Worm (Caenorhabditis elegans): ENCODE data around the gene C28G1.6.

Gene C28G1.6

ce11 chrX:8806070-8806799, 24.8 kb downstream of the C28G1.6 start, which contains the start of gene R04E5.8 (continued):
- no peak for TF ChIP-seq lin-39 (tag; optimal IDR thresholded peaks at IDR 0.05)
- no peak for TF ChIP-seq T26A8.4 (GFP tag; IDR thresholded peaks at IDR 0.05)
- TF ChIP-seq ceh-44 (GFP tag; IDR thresholded peaks at IDR 0.05): 0 out of 2 replicates have a peak, but pooled peaks have one; percentile 4
- no peak for TF ChIP-seq daf-19 (GFP tag; conservative IDR thresholded peaks at IDR 0.05)
- no peak for TF ChIP-seq daf-12 (tag; optimal IDR thresholded peaks at IDR 0.05)
- no peak for TF ChIP-seq ces-1 (GFP tag; optimal IDR thresholded peaks at IDR 0.05)
- TF ChIP-seq aly-2 (tag; optimal IDR thresholded peaks at IDR 0.05): no peak
- peak in 1 of 2 experiments; percentile 48 for TF ChIP-seq hif-1 (tag; optimal IDR thresholded peaks at IDR 0.05)
- TF ChIP-seq cey-2 (tag; optimal IDR thresholded peaks at IDR 0.05; ENCODE audit: borderline replicate concordance, insufficient read depth): no peak
- TF ChIP-seq sdz-12 (GFP tag; optimal IDR thresholded peaks at IDR 0.05): no peak
- TF ChIP-seq lsy-2 (tag; optimal IDR thresholded peaks at IDR 0.05): peak in 1 of 2 experiments; percentile 38
- peak; percentile 73 for TF ChIP-seq rbr-2 (tag; optimal IDR thresholded peaks at IDR 0.05)
- TF ChIP-seq F37D6.2 (tag; optimal IDR thresholded peaks at IDR 0.05): peak; percentile 38
- TF ChIP-seq zip-2 (tag; optimal IDR thresholded peaks at IDR 0.05): no peak
- peak; percentile 84 for TF ChIP-seq hlh-30 (tag; optimal IDR thresholded peaks at IDR 0.05; ENCODE audit: insufficient read depth)

ce11 chrX:8805475-8805874, 25.6 kb downstream of the C28G1.6 start:
- 0 out of 2 replicates have a peak, but pooled peaks have one; percentile 20 for TF ChIP-seq egl-43 (GFP tag; IDR thresholded peaks at IDR 0.05)
- no peak for TF ChIP-seq nhr-48 (tag; optimal IDR thresholded peaks at IDR 0.05)
- no peak for TF ChIP-seq nhr-25 (tag; optimal IDR thresholded peaks at IDR 0.05; ENCODE audit: borderline replicate concordance, insufficient read depth)
- peak; percentile 97 for TF ChIP-seq set-16 (GFP tag; IDR thresholded peaks at IDR 0.05)
- TF ChIP-seq arid-1 (GFP tag; conservative IDR thresholded peaks at IDR 0.05): no peak
- no peak for TF ChIP-seq ceh-82 (tag; optimal IDR thresholded peaks at IDR 0.05)
- TF ChIP-seq mxl-2 (GFP tag; conservative IDR thresholded peaks at IDR 0.05): no peak
- TF ChIP-seq daf-8 (GFP tag; IDR thresholded peaks at IDR 0.05): no peak
- TF ChIP-seq ceh-20 (GFP tag; IDR thresholded peaks at IDR 0.05): no peak
- no peak for TF ChIP-seq F49E8.2 (tag; optimal IDR thresholded peaks at IDR 0.05; ENCODE audit: borderline replicate concordance)
- TF ChIP-seq lsy-2 (tag; optimal IDR thresholded peaks at IDR 0.05): no peak
- TF ChIP-seq hif-1 (tag; optimal IDR thresholded peaks at IDR 0.05): no peak
- no peak for TF ChIP-seq zip-2 (tag; optimal IDR thresholded peaks at IDR 0.05)
- TF ChIP-seq nhr-76 (tag; optimal IDR thresholded peaks at IDR 0.05): no peak
- no peak for TF ChIP-seq mdt-29 (GFP tag; IDR thresholded peaks at IDR 0.05)
- no peak for TF ChIP-seq sdz-12 (GFP tag; optimal IDR thresholded peaks at IDR 0.05)
- no peak for TF ChIP-seq snpc-1.2 (GFP tag; IDR thresholded peaks at IDR 0.05)
- no peak for TF ChIP-seq ceh-44 (GFP tag; IDR thresholded peaks at IDR 0.05)
- TF ChIP-seq aly-2 (tag; optimal IDR thresholded peaks at IDR 0.05): no peak
- no peak for TF ChIP-seq ama-1 (optimal IDR thresholded peaks at IDR 0.05)
- TF ChIP-seq vab-7 (GFP tag; IDR thresholded peaks at IDR 0.05): no peak
- no peak for TF ChIP-seq daf-19 (GFP tag; conservative IDR thresholded peaks at IDR 0.05)
- no peak for TF ChIP-seq daf-12 (tag; optimal IDR thresholded peaks at IDR 0.05)
- TF ChIP-seq F44E2.7 (GFP tag; IDR thresholded peaks at IDR 0.05): no peak
- TF ChIP-seq aha-1 (tag): peak; percentile 71
- no peak for TF ChIP-seq gei-8 (GFP tag; optimal IDR thresholded peaks at IDR 0.05)

ce11 chrX:8800983-8801382, 30.1 kb downstream of the C28G1.6 start:
- TF ChIP-seq fkh-10 (GFP tag; optimal IDR thresholded peaks at IDR 0.05): peak; percentile 79
- TF ChIP-seq daf-12 (tag; optimal IDR thresholded peaks at IDR 0.05): no peak
- TF ChIP-seq ctbp-1 (GFP tag; IDR thresholded peaks at IDR 0.05): peak; percentile 70; the same call in 1 of the 2 replicates
- no peak for TF ChIP-seq zag-1 (tag; optimal IDR thresholded peaks at IDR 0.05)
- TF ChIP-seq arid-1 (GFP tag; conservative IDR thresholded peaks at IDR 0.05): 0 out of 2 replicates have a peak, but pooled peaks have one; percentile 13
- no peak for TF ChIP-seq mdt-29 (GFP tag; IDR thresholded peaks at IDR 0.05)
- no peak for TF ChIP-seq zip-11 (GFP tag; IDR thresholded peaks at IDR 0.05)
- TF ChIP-seq sdz-12 (GFP tag; optimal IDR thresholded peaks at IDR 0.05): no peak
- TF ChIP-seq pqm-1 (tag; optimal IDR thresholded peaks at IDR 0.05): no peak
- no peak for TF ChIP-seq R02D3.7 (tag; optimal IDR thresholded peaks at IDR 0.05)
- no peak for TF ChIP-seq jun-1 (tag; optimal IDR thresholded peaks at IDR 0.05)
- TF ChIP-seq daf-19 (GFP tag; conservative IDR thresholded peaks at IDR 0.05): 0 out of 2 replicates have a peak, but pooled peaks have one; percentile 10
- no peak for TF ChIP-seq nhr-48 (tag; optimal IDR thresholded peaks at IDR 0.05)
- TF ChIP-seq ZK337.2 (GFP tag; IDR thresholded peaks at IDR 0.05): no peak
- no peak for TF ChIP-seq vab-7 (GFP tag; IDR thresholded peaks at IDR 0.05)
- no peak for TF ChIP-seq daf-16 (GFP tag; optimal IDR thresholded peaks at IDR 0.05)
- peak; percentile 9 for TF ChIP-seq daf-16 (tag; optimal IDR thresholded peaks at IDR 0.05)
- peak in 1 of 2 experiments; percentile 39 for TF ChIP-seq lsy-2 (tag; optimal IDR thresholded peaks at IDR 0.05)
- no peak for TF ChIP-seq egl-27 (tag; optimal IDR thresholded peaks at IDR 0.05)
- TF ChIP-seq ztf-7 (tag; optimal IDR thresholded peaks at IDR 0.05): no peak
- TF ChIP-seq F49E8.2 (tag; optimal IDR thresholded peaks at IDR 0.05; ENCODE audit: borderline replicate concordance): no peak
- no peak for TF ChIP-seq D1046.2 (GFP tag; IDR thresholded peaks at IDR 0.05)
